Fruit fly (Drosophila melanogaster) whole organism, adult: ENCODE data around the gene CG15544.

Experiments used
- CG11617 ChIP-seq: fragments of 200-800 bp; sonication (Bioruptor generic); optimal IDR thresholded peaks from 2 replicates; lab custom pipeline; 2017; ENCODE audit warnings: mild to moderate bottlenecking, missing biosample characterization, missing genetic modification reagents, missing genetic modification characterization
- CG12768 ChIP-seq: fragments of 200-800 bp; sonication (Bioruptor generic); optimal IDR thresholded peaks from 2 replicates; lab custom pipeline; 2017; ENCODE audit warnings: missing biosample characterization, missing genetic modification characterization, mild to moderate bottlenecking, moderate library complexity, missing genetic modification reagents
- CG14711 ChIP-seq: fragments of 200-800 bp; sonication (Bioruptor generic); optimal IDR thresholded peaks from 2 replicates; lab custom pipeline; 2018; ENCODE audit warnings: missing biosample characterization, mild to moderate bottlenecking, missing genetic modification characterization, moderate library complexity
- CG1620 ChIP-seq: fragments of 200-800 bp; sonication (Bioruptor generic); optimal IDR thresholded peaks from 2 replicates; lab custom pipeline; 2016; ENCODE audit warnings: missing biosample characterization, missing genetic modification characterization
- CG33017 ChIP-seq: fragments of 200-800 bp; sonication (Bioruptor generic); optimal IDR thresholded peaks from 2 replicates; lab custom pipeline; 2018; ENCODE audit warnings: missing biosample characterization, mild to moderate bottlenecking, missing genetic modification characterization, moderate library complexity
- CG5204 ChIP-seq: fragments of 200-800 bp; sonication (Bioruptor generic); optimal IDR thresholded peaks from 2 replicates; lab custom pipeline; 2016; ENCODE audit warnings: missing biosample characterization, missing genetic modification characterization
- CG7045 ChIP-seq: fragments of 200-800 bp; sonication (Bioruptor generic); optimal IDR thresholded peaks from 2 replicates; lab custom pipeline; 2017; ENCODE audit warnings: missing biosample characterization, mild to moderate bottlenecking, missing genetic modification characterization
- CG7101 ChIP-seq: fragments of 200-800 bp; sonication (Bioruptor generic); optimal IDR thresholded peaks from 2 replicates; lab custom pipeline; 2018; ENCODE audit warnings: missing biosample characterization, mild to moderate bottlenecking, missing genetic modification characterization, moderate library complexity
- Clk ChIP-seq: fragments of 200-800 bp; sonication (Bioruptor generic); optimal IDR thresholded peaks from 2 replicates; lab custom pipeline; 2017; ENCODE audit warnings: missing biosample characterization, missing genetic modification characterization
- Crg-1 ChIP-seq: fragments of 200-800 bp; sonication (Bioruptor generic); optimal IDR thresholded peaks from 2 replicates; lab custom pipeline; 2016; ENCODE audit warnings: missing biosample characterization, missing genetic modification characterization
- Hr96 ChIP-seq: fragments of 200-800 bp; sonication (Bioruptor generic); optimal IDR thresholded peaks from 2 replicates; lab custom pipeline; 2016; ENCODE audit warnings: missing biosample characterization, missing genetic modification characterization
- Mnt ChIP-seq: fragments of 200-800 bp; sonication (Bioruptor generic); optimal IDR thresholded peaks from 2 replicates; lab custom pipeline; 2016; ENCODE audit warnings: missing biosample characterization, mild to moderate bottlenecking, missing genetic modification characterization
- bab1 ChIP-seq: fragments of 200-800 bp; sonication (Bioruptor generic); optimal IDR thresholded peaks from 3 replicates; lab custom pipeline; 2019; ENCODE audit warnings: missing biosample characterization, mild to moderate bottlenecking, missing genetic modification characterization, moderate library complexity
- cic ChIP-seq: fragments of 200-800 bp; sonication (Bioruptor generic); optimal IDR thresholded peaks from 2 replicates; lab custom pipeline; 2017; ENCODE audit warnings: missing biosample characterization, mild to moderate bottlenecking, missing genetic modification characterization, moderate library complexity
- cnc ChIP-seq, 2 experiments: fragments of >200 bp; optimal IDR thresholded peaks; 2 replicates each; lab custom pipeline; 2017
- kay ChIP-seq: fragments of 200-800 bp; sonication (Bioruptor generic); peaks from one replicate; lab custom pipeline; 2016; ENCODE audit warnings: missing biosample characterization, missing genetic modification characterization, borderline replicate concordance
- ovo ChIP-seq: fragments of 200-800 bp; sonication (Bioruptor generic); optimal IDR thresholded peaks from 2 replicates; lab custom pipeline; 2016; ENCODE audit warnings: missing biosample characterization, missing genetic modification characterization
- pad ChIP-seq: fragments of 200-800 bp; sonication (Bioruptor generic); optimal IDR thresholded peaks from 3 replicates; lab custom pipeline; 2017; ENCODE audit warnings: missing biosample characterization, missing genetic modification characterization, mild to moderate bottlenecking, moderate library complexity, missing genetic modification reagents
- tj ChIP-seq: fragments of 200-800 bp; sonication (Bioruptor generic); optimal IDR thresholded peaks from 3 replicates; lab custom pipeline; 2017; ENCODE audit warnings: missing biosample characterization, mild to moderate bottlenecking, missing genetic modification characterization, moderate library complexity
- toe ChIP-seq: fragments of 200-800 bp; sonication (Bioruptor generic); optimal IDR thresholded peaks from 2 replicates; lab custom pipeline; 2016; ENCODE audit warnings: missing biosample characterization, missing genetic modification characterization

Gene CG15544

DNA sequence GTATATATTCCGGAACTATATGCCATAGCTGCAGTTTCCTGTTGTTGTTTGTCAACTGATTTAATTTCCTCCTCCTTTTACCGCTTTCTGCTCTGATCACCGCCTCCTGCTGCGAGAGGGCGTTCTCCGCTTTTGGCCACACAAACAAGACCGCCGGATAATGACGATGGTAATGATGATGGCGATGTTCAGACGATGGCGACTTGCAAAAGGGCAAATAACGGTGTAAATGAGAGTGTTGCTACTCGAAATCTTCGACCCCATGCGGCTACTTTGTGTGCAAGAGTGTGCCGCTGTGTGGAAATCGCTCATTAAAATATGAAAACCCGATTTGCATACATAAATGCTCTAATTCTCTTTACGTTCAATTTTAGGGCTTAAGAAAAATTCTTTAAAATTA is 38.3 kb downstream of the CG15544 start:
- TF ChIP-seq kay (GFP tag; lab: Kevin White, UChicago): no peak
- no peak for TF ChIP-seq CG12768 (GFP tag; lab: Kevin White, UChicago)
- no peak for TF ChIP-seq CG1620 (GFP tag; lab: Kevin White, UChicago)
- TF ChIP-seq Hr96 (GFP tag; lab: Kevin White, UChicago): no peak
- no peak for TF ChIP-seq CG7101 (tag; lab: Kevin White, UChicago)
- TF ChIP-seq bab1 (GFP tag; lab: Kevin White, UChicago): no peak
- no peak for TF ChIP-seq CG33017 (tag; lab: Kevin White, UChicago)
- TF ChIP-seq tj (GFP tag; lab: Kevin White, UChicago): no peak

dm6 chr3R:30867232-30867631 is 39.6 kb downstream of the CG15544 start, which contains the start of gene Cpr100A:
Gene Cpr100A, plus strand, starts transcription at chr3R:30867521.
- TF ChIP-seq cnc (optimal IDR thresholded peaks at IDR 0.05; lab: Kevin White, UChicago) (no peak), tj (GFP tag; lab: Kevin White, UChicago) (no peak), Crg-1 (GFP tag; lab: Kevin White, UChicago) (no peak), CG7101 (tag; lab: Kevin White, UChicago) (no peak), CG5204 (GFP tag; lab: Kevin White, UChicago) (no peak), Hr96 (GFP tag; lab: Kevin White, UChicago) (no peak), CG7045 (no peak), Clk (GFP tag; lab: Kevin White, UChicago) (no peak), kay (GFP tag; lab: Kevin White, UChicago) (no peak), CG33017 (tag; lab: Kevin White, UChicago) (no peak), CG11617 (no peak)

- TF ChIP-seq CG11617 (no peak), CG14711 (tag; lab: Kevin White, UChicago) (no peak), CG7045 (no peak), CG33017 (tag; lab: Kevin White, UChicago) (no peak), Hr96 (GFP tag; lab: Kevin White, UChicago) (no peak), CG1620 (GFP tag; lab: Kevin White, UChicago) (no peak), toe (GFP tag; lab: Kevin White, UChicago) (no peak), CG5204 (GFP tag; lab: Kevin White, UChicago) (no peak), pad (GFP tag; lab: Kevin White, UChicago) (no peak), CG7101 (tag; lab: Kevin White, UChicago) (no peak)
Measured at dm6 chr3R:30870317-30870878, 42.8 kb downstream of the CG15544 start.

- no peak for TF ChIP-seq cnc (optimal IDR thresholded peaks at IDR 0.05; lab: Kevin White, UChicago)
Measured at dm6 chr3R:30872301-30873044, 44.9 kb downstream of the CG15544 start, which contains the start of gene CG15545. Gene CG15545, minus strand, starts transcription at chr3R:30872351.

DNA sequence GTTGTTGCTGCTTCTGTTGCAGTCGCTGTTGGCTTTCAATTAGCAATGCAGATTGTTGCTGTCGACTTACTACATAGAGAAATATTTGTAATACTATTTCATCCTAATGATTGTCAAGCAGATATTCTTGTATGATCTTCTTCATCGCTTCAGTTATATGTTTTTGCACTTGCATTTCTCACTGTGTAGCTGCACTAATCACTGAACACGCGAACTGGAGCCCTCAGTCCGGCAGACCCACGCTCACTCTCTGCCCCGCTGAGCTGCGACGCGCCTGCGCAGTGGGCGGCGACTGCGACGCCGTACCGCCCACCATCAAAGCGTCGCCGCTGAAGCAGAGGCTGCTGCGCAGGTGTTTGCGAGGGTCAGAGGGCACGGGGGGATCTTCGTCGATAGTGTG is 47.1 kb downstream of the CG15544 start:
- no peak for TF ChIP-seq tj (GFP tag; lab: Kevin White, UChicago)

DNA sequence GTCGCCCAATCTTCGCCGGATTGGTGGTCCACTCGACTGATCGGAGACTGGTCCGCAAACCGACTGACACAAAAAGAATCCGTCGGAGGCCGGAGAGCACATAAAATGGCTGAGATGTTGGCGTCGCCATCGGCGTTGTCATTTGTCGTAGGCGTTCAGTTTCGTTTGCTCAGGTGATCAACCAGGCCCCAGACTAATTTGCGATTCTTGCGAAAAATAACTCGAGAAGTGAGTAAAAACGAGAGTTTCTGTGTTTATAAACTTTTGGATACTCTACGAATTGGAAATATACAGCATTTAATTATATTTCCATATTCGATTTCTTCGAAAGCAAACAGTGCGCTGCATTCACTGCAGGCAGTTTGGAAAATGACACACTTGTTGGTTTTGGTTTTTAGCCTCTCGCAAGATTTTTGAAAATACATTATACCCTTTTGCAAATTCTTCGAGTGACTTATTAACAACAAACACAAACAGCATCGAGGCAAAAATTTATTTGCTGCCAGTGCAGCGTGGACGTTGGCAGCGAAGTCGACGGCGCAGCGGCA is 48.6 kb downstream of the CG15544 start, which contains the start of gene CG15546:
CG15546 (minus strand) TSS at position 51 of the 548 bp plus-strand sequence.
- no peak for TF ChIP-seq Crg-1 (GFP tag; lab: Kevin White, UChicago)
- TF ChIP-seq tj (GFP tag; lab: Kevin White, UChicago): peak; percentile 4
- TF ChIP-seq cic (GFP tag; lab: Kevin White, UChicago): no peak
- TF ChIP-seq Mnt (GFP tag; lab: Kevin White, UChicago): no peak
- TF ChIP-seq bab1 (GFP tag; lab: Kevin White, UChicago): no peak
- no peak for TF ChIP-seq CG14711 (tag; lab: Kevin White, UChicago)
- peak; percentile 11 for TF ChIP-seq CG7045
- no peak for TF ChIP-seq Hr96 (GFP tag; lab: Kevin White, UChicago)
- peak; percentile 15 for TF ChIP-seq kay (GFP tag; lab: Kevin White, UChicago)

- TF ChIP-seq cnc (optimal IDR thresholded peaks at IDR 0.05; lab: Kevin White, UChicago) (no peak), ovo (no peak), tj (GFP tag; lab: Kevin White, UChicago) (no peak), CG11617 (no peak), CG5204 (GFP tag; lab: Kevin White, UChicago) (no peak), CG7045 (no peak), CG7101 (tag; lab: Kevin White, UChicago) (no peak), toe (GFP tag; lab: Kevin White, UChicago) (no peak), CG14711 (tag; lab: Kevin White, UChicago) (no peak), Hr96 (GFP tag; lab: Kevin White, UChicago) (no peak), kay (GFP tag; lab: Kevin White, UChicago) (no peak), CG12768 (GFP tag; lab: Kevin White, UChicago) (no peak), CG1620 (GFP tag; lab: Kevin White, UChicago) (no peak), cic (GFP tag; lab: Kevin White, UChicago) (no peak), bab1 (GFP tag; lab: Kevin White, UChicago) (no peak), pad (GFP tag; lab: Kevin White, UChicago) (no peak)
Measured at dm6 chr3R:30878105-30878504, 50.5 kb downstream of the CG15544 start.
